Worm (Caenorhabditis elegans) whole organism, L4/young adult: ENCODE data around the gene W02A2.12.

Experiments used
- dao-5 ChIP-seq: sonication (generic microtip); optimal IDR thresholded peaks from 2 replicates; lab custom pipeline; 2016; ENCODE audit warnings: missing genotype, missing genetic modification characterization, moderate library complexity, missing compliant biosample characterization
- him-1 ChIP-seq: sonication (generic microtip); optimal IDR thresholded peaks from 2 replicates; lab custom pipeline; 2016; ENCODE audit warnings: missing genotype, missing genetic modification reagents, missing genetic modification characterization, missing compliant biosample characterization

DNA sequence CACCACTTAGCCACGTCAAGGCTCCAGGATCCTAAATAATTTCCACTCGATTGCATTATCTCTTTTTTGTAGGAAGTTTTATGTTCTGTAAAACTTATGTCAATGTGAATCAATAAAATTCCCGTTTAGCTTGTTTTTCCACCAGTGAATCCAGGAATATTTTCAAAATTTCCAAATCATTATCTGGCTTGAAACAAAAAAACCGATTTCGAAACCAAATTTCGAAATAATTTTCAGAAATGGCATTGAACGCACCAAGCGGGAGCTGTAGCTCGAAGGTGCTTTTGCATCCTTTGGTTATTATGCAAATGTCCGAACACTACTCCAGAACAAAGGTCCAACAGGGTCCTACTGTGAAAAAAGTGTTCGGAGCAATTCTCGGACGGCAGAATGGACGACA, 48.0 kb downstream of the W02A2.12 start, which contains the start of gene csn-6:
- no peak for TF ChIP-seq him-1 (tag; lab: Kevin White, UChicago)
- no peak for TF ChIP-seq dao-5 (tag; lab: Kevin White, UChicago)
